Worm (Caenorhabditis elegans) whole organism, mixed stage, embryonic: ENCODE measurements around the gene sra-30.

Source experiments
- M03D4.4 ChIP-seq: sonication (generic microtip); optimal IDR thresholded peaks from 2 replicates; lab custom pipeline; 2017; ENCODE audit warnings: mild to moderate bottlenecking, missing genetic modification characterization, missing compliant biosample characterization
- bed-3 ChIP-seq: fragments of 200-800 bp; sonication (Bioruptor generic); optimal IDR thresholded peaks from 3 replicates; lab custom pipeline; 2018; ENCODE audit warnings: mild to moderate bottlenecking, missing genetic modification characterization, moderate library complexity, missing compliant biosample characterization
- blmp-1 ChIP-seq: fragments of 150-350 bp; optimal IDR thresholded peaks from 2 replicates; lab custom pipeline; 2014; ENCODE audit warnings: missing biosample characterization, missing genetic modification characterization
- ceh-39 ChIP-seq: fragments of 150-350 bp; optimal IDR thresholded peaks from 2 replicates; lab custom pipeline; 2014; ENCODE audit warnings: missing biosample characterization, missing genetic modification characterization
- ceh-43 ChIP-seq: fragments of 200-800 bp; sonication (Bioruptor generic); optimal IDR thresholded peaks from 2 replicates; lab custom pipeline; 2018; ENCODE audit warnings: mild to moderate bottlenecking, missing genetic modification characterization, moderate library complexity, missing compliant biosample characterization
- ces-1 ChIP-seq: fragments of 150-350 bp; optimal IDR thresholded peaks from 2 replicates; lab custom pipeline; 2014; ENCODE audit warnings: missing biosample characterization, missing genetic modification reagents, missing genetic modification characterization
- cnd-1 ChIP-seq: fragments of 200-800 bp; sonication (Bioruptor generic); optimal IDR thresholded peaks from 2 replicates; lab custom pipeline; 2018; ENCODE audit warnings: mild to moderate bottlenecking, missing genetic modification characterization, missing compliant biosample characterization
- elt-3 ChIP-seq: fragments of 150-350 bp; optimal IDR thresholded peaks from 2 replicates; lab custom pipeline; 2014; ENCODE audit warnings: missing biosample characterization, missing genetic modification characterization
- ham-2 ChIP-seq: fragments of 200-800 bp; sonication (Bioruptor generic); optimal IDR thresholded peaks from 2 replicates; lab custom pipeline; 2018; ENCODE audit warnings: mild to moderate bottlenecking, missing genetic modification characterization, missing compliant biosample characterization
- hlh-1 ChIP-seq: fragments of 150-350 bp; optimal IDR thresholded peaks from 2 replicates; lab custom pipeline; 2014; ENCODE audit warnings: missing biosample characterization, missing genetic modification reagents, missing genetic modification characterization
- lin-13 ChIP-seq: fragments of 150-350 bp; optimal IDR thresholded peaks from 2 replicates; lab custom pipeline; 2014; ENCODE audit warnings: missing biosample characterization, missing genetic modification characterization
- mab-5 ChIP-seq: fragments of 150-350 bp; optimal IDR thresholded peaks from 2 replicates; lab custom pipeline; 2014; ENCODE audit warnings: missing biosample characterization, missing genetic modification characterization
- nhr-12 ChIP-seq: fragments of 150-350 bp; optimal IDR thresholded peaks from 2 replicates; lab custom pipeline; 2014; ENCODE audit warnings: missing biosample characterization, missing genetic modification characterization
- nhr-237 ChIP-seq: fragments of 150-350 bp; optimal IDR thresholded peaks from 2 replicates; lab custom pipeline; 2014; ENCODE audit warnings: missing biosample characterization, missing genetic modification characterization
- nhr-76 ChIP-seq: sonication (generic microtip); optimal IDR thresholded peaks from 2 replicates; lab custom pipeline; 2017; ENCODE audit warnings: missing biosample characterization, missing genetic modification characterization
- sem-2 ChIP-seq: fragments of 200-800 bp; sonication (Bioruptor generic); optimal IDR thresholded peaks from 2 replicates; lab custom pipeline; 2018; ENCODE audit warnings: mild to moderate bottlenecking, missing genetic modification characterization, missing compliant biosample characterization
- snpc-4 ChIP-seq: fragments of 150-350 bp; optimal IDR thresholded peaks from 2 replicates; lab custom pipeline; 2014; ENCODE audit warnings: missing biosample characterization, missing genetic modification characterization
- unc-120 ChIP-seq: sonication (generic microtip); optimal IDR thresholded peaks from 2 replicates; lab custom pipeline; 2017; ENCODE audit warnings: missing genetic modification characterization, missing compliant biosample characterization; ENCODE audit not compliant: poor library complexity, severe bottlenecking
- unc-39 ChIP-seq: fragments of 150-350 bp; optimal IDR thresholded peaks from 2 replicates; lab custom pipeline; 2014; ENCODE audit warnings: missing biosample characterization, missing genetic modification characterization
- ztf-11 ChIP-seq: fragments of 150-350 bp; optimal IDR thresholded peaks from 2 replicates; lab custom pipeline; 2014; ENCODE audit warnings: missing biosample characterization, missing genetic modification characterization

Gene sra-30

ce11 chrIV:15165602-15166001, 37.2 kb downstream of the sra-30 start:
- TF ChIP-seq ceh-39 (tag; lab: Kevin White, UChicago) (no peak), ces-1 (GFP tag; lab: Kevin White, UChicago) (no peak), unc-39 (no peak), cnd-1 (tag; lab: Kevin White, UChicago) (no peak), elt-3 (tag; lab: Kevin White, UChicago) (no peak), bed-3 (no peak), lin-13 (tag; lab: Kevin White, UChicago) (no peak), ceh-43 (GFP tag; lab: Kevin White, UChicago) (no peak), snpc-4 (tag; lab: Kevin White, UChicago) (no peak), blmp-1 (tag; lab: Kevin White, UChicago) (no peak), nhr-12 (tag; lab: Kevin White, UChicago) (no peak), unc-120 (tag; lab: Kevin White, UChicago) (no peak), hlh-1 (tag; lab: Kevin White, UChicago) (no peak), ham-2 (GFP tag; lab: Kevin White, UChicago) (no peak), mab-5 (tag; lab: Kevin White, UChicago) (no peak)

ce11 chrIV:15147104-15147503, 55.7 kb downstream of the sra-30 start, which contains the start of gene str-78:
str-78 (minus strand) TSS chrIV:15147204.
- TF ChIP-seq sem-2 (GFP tag; lab: Kevin White, UChicago): no peak
- TF ChIP-seq nhr-237: no peak
- TF ChIP-seq nhr-76 (tag; lab: Kevin White, UChicago): no peak
- TF ChIP-seq elt-3 (tag; lab: Kevin White, UChicago): no peak
- TF ChIP-seq ztf-11 (tag; lab: Kevin White, UChicago): no peak
- TF ChIP-seq blmp-1 (tag; lab: Kevin White, UChicago): no peak
- TF ChIP-seq M03D4.4 (tag; lab: Kevin White, UChicago): no peak
